Worm (Caenorhabditis elegans) whole organism, L4/young adult: ENCODE data around the gene C46H3.1.

Experiments used
- W03F9.2 ChIP-seq: fragments of 150-350 bp; optimal IDR thresholded peaks from 2 replicates; lab custom pipeline; 2014; ENCODE audit warnings: missing biosample characterization, missing genetic modification characterization
- dao-5 ChIP-seq: sonication (generic microtip); optimal IDR thresholded peaks from 2 replicates; lab custom pipeline; 2016; ENCODE audit warnings: missing genotype, missing genetic modification characterization, moderate library complexity, missing compliant biosample characterization
- him-1 ChIP-seq: sonication (generic microtip); optimal IDR thresholded peaks from 2 replicates; lab custom pipeline; 2016; ENCODE audit warnings: missing genotype, missing genetic modification reagents, missing genetic modification characterization, missing compliant biosample characterization

C46H3.1 gene

ce11 chrX:1209096-1209495 is at the start of gene C46H3.1:
Gene C46H3.1, plus strand, starts transcription at chrX:1209396.
- TF ChIP-seq W03F9.2 (tag; lab: Kevin White, UChicago) (no peak), him-1 (tag; lab: Kevin White, UChicago) (no peak), dao-5 (no peak)

- no peak for TF ChIP-seq dao-5
- TF ChIP-seq W03F9.2 (tag; lab: Kevin White, UChicago) = no peak
- no peak for TF ChIP-seq him-1 (tag; lab: Kevin White, UChicago)
Measured at ce11 chrX:1162019-1162418, 47.2 kb upstream of the C46H3.1 start, which contains the start of gene tmc-1. Gene tmc-1, plus strand, starts transcription at chrX:1162207.

ce11 chrX:1167234-1167633 is 42.0 kb upstream of the C46H3.1 start:
- no peak for TF ChIP-seq dao-5
- TF ChIP-seq him-1 (tag; lab: Kevin White, UChicago) = no peak
- no peak for TF ChIP-seq W03F9.2 (tag; lab: Kevin White, UChicago)

- TF ChIP-seq dao-5 = no peak
- no peak for TF ChIP-seq W03F9.2 (tag; lab: Kevin White, UChicago)
- no peak for TF ChIP-seq him-1 (tag; lab: Kevin White, UChicago)
Measured at ce11 chrX:1171617-1172016, 37.6 kb upstream of the C46H3.1 start.

ce11 chrX:1172024-1172423 is 37.2 kb upstream of the C46H3.1 start:
- TF ChIP-seq W03F9.2 (tag; lab: Kevin White, UChicago) = no peak
- no peak for TF ChIP-seq dao-5
- no peak for TF ChIP-seq him-1 (tag; lab: Kevin White, UChicago)

- TF ChIP-seq him-1 (tag; lab: Kevin White, UChicago) (no peak), W03F9.2 (tag; lab: Kevin White, UChicago) (no peak), dao-5 (no peak)
Measured at ce11 chrX:1179984-1180383, 29.2 kb upstream of the C46H3.1 start, which contains the start of gene hot-8. Gene hot-8, plus strand, starts transcription at chrX:1180284.

- TF ChIP-seq dao-5 (no peak), him-1 (tag; lab: Kevin White, UChicago) (no peak), W03F9.2 (tag; lab: Kevin White, UChicago) (no peak)
Measured at ce11 chrX:1181271-1181958, 27.8 kb upstream of the C46H3.1 start.

- TF ChIP-seq dao-5 (no peak), W03F9.2 (tag; lab: Kevin White, UChicago) (no peak), him-1 (tag; lab: Kevin White, UChicago) (no peak)
Measured at ce11 chrX:1183258-1183657, 25.9 kb upstream of the C46H3.1 start.

ce11 chrX:1183985-1184384 is 25.2 kb upstream of the C46H3.1 start:
- no peak for TF ChIP-seq him-1 (tag; lab: Kevin White, UChicago)
- TF ChIP-seq W03F9.2 (tag; lab: Kevin White, UChicago) = no peak
- TF ChIP-seq dao-5 = no peak

ce11 chrX:1185474-1185873 is 23.7 kb upstream of the C46H3.1 start:
- TF ChIP-seq him-1 (tag; lab: Kevin White, UChicago) (no peak), dao-5 (no peak), W03F9.2 (tag; lab: Kevin White, UChicago) (no peak)

- TF ChIP-seq dao-5 = no peak
- TF ChIP-seq him-1 (tag; lab: Kevin White, UChicago) = no peak
- no peak for TF ChIP-seq W03F9.2 (tag; lab: Kevin White, UChicago)
Measured at ce11 chrX:1191582-1191981, 17.6 kb upstream of the C46H3.1 start, which contains the start of gene T13G4.4. Gene T13G4.4, minus strand, starts transcription at chrX:1191678.

- TF ChIP-seq W03F9.2 (tag; lab: Kevin White, UChicago) (no peak), dao-5 (no peak), him-1 (tag; lab: Kevin White, UChicago) (no peak)
Measured at ce11 chrX:1192848-1193247, 16.3 kb upstream of the C46H3.1 start, which contains the start of gene T13G4.1. Gene T13G4.1, plus strand, starts transcription at chrX:1193148.

ce11 chrX:1202638-1203037 is 6.6 kb upstream of the C46H3.1 start:
- no peak for TF ChIP-seq dao-5
- no peak for TF ChIP-seq W03F9.2 (tag; lab: Kevin White, UChicago)
- TF ChIP-seq him-1 (tag; lab: Kevin White, UChicago) = no peak

ce11 chrX:1206029-1206428 is 3.2 kb upstream of the C46H3.1 start, which contains the start of gene T13G4.7:
Gene T13G4.7, minus strand, starts transcription at chrX:1206129.
- TF ChIP-seq him-1 (tag; lab: Kevin White, UChicago) (no peak), dao-5 (no peak), W03F9.2 (tag; lab: Kevin White, UChicago) (no peak)

ce11 chrX:1207915-1208314 is 1.3 kb upstream of the C46H3.1 start:
- TF ChIP-seq him-1 (tag; lab: Kevin White, UChicago) (no peak), W03F9.2 (tag; lab: Kevin White, UChicago) (peak; percentile 29), dao-5 (no peak)
